Worm (Caenorhabditis elegans) whole organism, early embryonic: ENCODE measurements around the gene srw-54.

Source experiments
- aly-1 ChIP-seq: sonication (generic microtip); optimal IDR thresholded peaks from 2 replicates; lab custom pipeline; 2016; ENCODE audit warnings: missing genetic modification characterization, missing compliant biosample characterization
- ceh-13 ChIP-seq: fragments of 200-800 bp; sonication (Bioruptor generic); optimal IDR thresholded peaks from 2 replicates; lab custom pipeline; 2018; ENCODE audit warnings: mild to moderate bottlenecking, missing genetic modification characterization, missing compliant biosample characterization
- flt-1 ChIP-seq: fragments of 200-800 bp; sonication (Bioruptor generic); IDR thresholded peaks from 2 replicates; pipeline ENCODE4 v1.3.6; 2022; ENCODE audit warnings: missing genetic modification characterization, missing compliant biosample characterization

DNA sequence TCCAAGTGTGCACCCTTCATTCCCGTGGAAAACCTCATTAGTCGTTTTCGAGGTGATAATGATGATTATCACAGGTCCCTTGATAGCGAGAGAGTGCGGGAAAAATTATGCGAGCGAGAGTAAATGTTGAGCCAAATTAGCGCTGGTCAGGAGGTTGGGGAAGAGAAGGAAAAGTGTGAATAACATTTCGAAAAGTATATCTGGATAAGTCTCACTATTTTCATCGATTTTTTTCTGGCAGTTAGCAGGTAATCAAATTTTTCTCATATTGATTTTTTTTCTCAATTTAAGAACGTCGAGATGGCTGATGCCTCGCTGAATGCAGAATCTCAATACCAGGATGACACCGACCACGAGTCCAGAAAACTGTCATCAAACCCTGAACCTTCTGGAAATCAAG is 17.9 kb downstream of the srw-54 start, which contains the start of gene W06G6.2:
- TF ChIP-seq ceh-13 (no peak), aly-1 (tag; lab: Kevin White, UChicago) (no peak), flt-1 (no peak)
